Worm (Caenorhabditis elegans) whole organism, L4 larva: Measurements from ENCODE around the gene K01G12.22.

Source experiments
- D1046.2 ChIP-seq: fragments of 200-800 bp; sonication (Bioruptor generic); IDR thresholded peaks from 2 replicates; pipeline ENCODE4 v1.3.6; 2022; ENCODE audit warnings: missing genetic modification characterization, missing compliant biosample characterization
- Y75B8A.6 ChIP-seq: fragments of 200-800 bp; sonication (Bioruptor generic); IDR thresholded peaks from 2 replicates; pipeline ENCODE4 v1.3.6; 2022; ENCODE audit warnings: missing genetic modification reagents, missing genetic modification characterization, missing compliant biosample characterization
- ZK546.5 ChIP-seq, 2 experiments: sonication (generic microtip); optimal IDR thresholded peaks; 2 replicates each; lab custom pipeline; 2017; ENCODE audit warnings: missing biosample characterization in 2 of 2, missing genetic modification characterization in 2 of 2
- daf-12 ChIP-seq: fragments of 150-350 bp; optimal IDR thresholded peaks from 2 replicates; lab custom pipeline; 2014; ENCODE audit warnings: missing biosample characterization, missing genetic modification reagents, missing genetic modification characterization
- lim-7 ChIP-seq: fragments of 200-800 bp; sonication (Bioruptor generic); IDR thresholded peaks from 2 replicates; pipeline ENCODE4 v1.3.6; 2022; ENCODE audit warnings: missing genetic modification characterization, missing compliant biosample characterization
- lin-13 ChIP-seq: fragments of 150-350 bp; optimal IDR thresholded peaks from 2 replicates; lab custom pipeline; 2014; ENCODE audit warnings: missing biosample characterization, missing genetic modification reagents, missing genetic modification characterization
- nhr-11 ChIP-seq: fragments of 150-350 bp; optimal IDR thresholded peaks from 2 replicates; lab custom pipeline; 2014; ENCODE audit warnings: missing biosample characterization, missing genetic modification characterization
- pha-4 ChIP-seq, 2 experiments: fragments of 150-350 bp in 1 of 2; fragments of 200-800 bp in 1 of 2; sonication (Bioruptor generic) in 1 of 2; IDR thresholded peaks in 1 of 2; optimal IDR thresholded peaks in 1 of 2; 2 replicates each; pipeline versions ENCODE4 v1.3.6 to Lab custom; 2014 to 2022; ENCODE audit warnings: missing genetic modification characterization in 2 of 2, missing genetic modification reagents in 2 of 2, missing biosample characterization in 1 of 2, missing compliant biosample characterization in 1 of 2
- rbr-2 ChIP-seq: sonication (generic microtip); optimal IDR thresholded peaks from 2 replicates; lab custom pipeline; 2016; ENCODE audit warnings: missing genotype, missing genetic modification characterization, missing compliant biosample characterization
- skn-1 ChIP-seq: fragments of 150-350 bp; optimal IDR thresholded peaks from 2 replicates; lab custom pipeline; 2014; ENCODE audit warnings: missing biosample characterization, missing genetic modification characterization
- unc-62 ChIP-seq, 3 experiments: fragments of 150-350 bp in 1 of 3; sonication (generic microtip); optimal IDR thresholded peaks in 2 of 3; peaks in 1 of 3; 1 replicate in 1 of 3; 2 replicates in 2 of 3; lab custom pipeline; 2014 to 2017; ENCODE audit warnings: missing biosample characterization in 3 of 3, missing genetic modification characterization in 3 of 3, missing genetic modification reagents in 3 of 3, missing genotype in 1 of 3
- zfp-3 ChIP-seq: fragments of 200-800 bp; sonication (Bioruptor generic); conservative IDR thresholded peaks from 2 replicates; pipeline ENCODE4 v1.3.6; 2022; ENCODE audit warnings: missing genetic modification reagents, missing genetic modification characterization, missing compliant biosample characterization

ce11 chrIV:14143042-14143441 is 49.0 kb upstream of the K01G12.22 start:
- TF ChIP-seq rbr-2 (no peak), lin-13 (GFP tag; lab: Kevin White, UChicago) (no peak), nhr-11 (tag; lab: Kevin White, UChicago) (no peak), lim-7 (GFP tag; lab: Robert Waterston, UW) (no peak), skn-1 (tag; lab: Kevin White, UChicago) (no peak), daf-12 (no peak), unc-62 (GFP tag; optimal IDR thresholded peaks at IDR 0.05 in 1 of 2; lab: Kevin White, UChicago) (no peak), unc-62 (tag; optimal IDR thresholded peaks at IDR 0.05; lab: Kevin White, UChicago) (no peak), D1046.2 (GFP tag; lab: Robert Waterston, UW) (no peak), pha-4 (GFP tag; IDR thresholded peaks at IDR 0.05; lab: Robert Waterston, UW) (no peak), pha-4 (tag; optimal IDR thresholded peaks at IDR 0.05; lab: Kevin White, UChicago) (no peak), Y75B8A.6 (GFP tag; lab: Robert Waterston, UW) (no peak), ZK546.5 (tag; optimal IDR thresholded peaks at IDR 0.05; lab: Kevin White, UChicago) (no peak), zfp-3 (GFP tag; lab: Robert Waterston, UW) (no peak)
